Fruit fly (Drosophila melanogaster): ENCODE data around the gene ScsbetaA.

ScsbetaA gene

dm6 chr3R:8944866-8945265, 6.3 kb downstream of the ScsbetaA start, which contains the start of gene CG11964 (continued):
- TF ChIP-seq Pdp1 (GFP tag; optimal IDR thresholded peaks at IDR 0.05) (peak; percentile 52 to 66), fru (optimal IDR thresholded peaks at IDR 0.05) (no peak), CG13624 (GFP tag; optimal IDR thresholded peaks at IDR 0.05) (peak; percentile 67), ftz-f1 (GFP tag; optimal IDR thresholded peaks at IDR 0.05) (peak; percentile 36), CG17802 (tag; optimal IDR thresholded peaks at IDR 0.05) (peak; percentile 76), Rx (GFP tag; IDR thresholded peaks at IDR 0.05) (0 out of 2 replicates have a peak, but pooled peaks have one; percentile 13), CG1603 (tag; optimal IDR thresholded peaks at IDR 0.05) (peak; percentile 92), CG14965 (GFP tag; optimal IDR thresholded peaks at IDR 0.05; ENCODE audit: borderline replicate concordance) (no peak), CG42726 (GFP tag; IDR thresholded peaks at IDR 0.05; ENCODE audit: partially characterized antibody) (peak; percentile 100), wor (GFP tag; IDR thresholded peaks at IDR 0.05) (no peak), Bteb2 (GFP tag; optimal IDR thresholded peaks at IDR 0.05) (no peak), CG17328 (GFP tag; IDR thresholded peaks at IDR 0.05) (no peak), bowl (GFP tag; IDR thresholded peaks at IDR 0.05) (no peak), CG4617 (GFP tag; optimal IDR thresholded peaks at IDR 0.05; ENCODE audit: borderline replicate concordance) (peak; percentile 89), Side (GFP tag; optimal IDR thresholded peaks at IDR 0.05) (peak; percentile 67), CG1647 (GFP tag; optimal IDR thresholded peaks at IDR 0.05) (peak; percentile 72), da (GFP tag; optimal IDR thresholded peaks at IDR 0.05) (no peak), CG3726 (GFP tag; IDR thresholded peaks at IDR 0.05) (no peak), ab (GFP tag; optimal IDR thresholded peaks at IDR 0.05) (no peak), phol (tag; optimal IDR thresholded peaks at IDR 0.05) (peak; percentile 80), CG10366 (GFP tag; IDR thresholded peaks at IDR 0.05) (0 out of 2 replicates have a peak, but pooled peaks have one; percentile 34), tna (GFP tag; IDR thresholded peaks at IDR 0.05; ENCODE audit: partially characterized antibody) (peak; percentile 99), nau (GFP tag; optimal IDR thresholded peaks at IDR 0.05) (no peak), CG10979 (tag; optimal IDR thresholded peaks at IDR 0.05) (peak; percentile 43), hb (GFP tag; IDR thresholded peaks at IDR 0.05; ENCODE audit: partially characterized antibody) (peak; percentile 99), ERR (GFP tag; optimal IDR thresholded peaks at IDR 0.05) (peak; percentile 59), Sry-δ (GFP tag; optimal IDR thresholded peaks at IDR 0.05) (peak; percentile 99), trem (tag; optimal IDR thresholded peaks at IDR 0.05) (peak; percentile 84), HLH4C (GFP tag; IDR thresholded peaks at IDR 0.05; ENCODE audit: partially characterized antibody) (peak; percentile 97), CG1602 (GFP tag; optimal IDR thresholded peaks at IDR 0.05) (peak; percentile 51), CG12104 (GFP tag; optimal IDR thresholded peaks at IDR 0.05) (no peak), CG2889 (GFP tag; IDR thresholded peaks at IDR 0.05) (no peak), Antp (GFP tag; optimal IDR thresholded peaks at IDR 0.05) (peak; percentile 47), CG10565 (GFP tag; optimal IDR thresholded peaks at IDR 0.05) (no peak), grn (GFP tag; optimal IDR thresholded peaks at IDR 0.05) (no peak), CG7745 (tag; optimal IDR thresholded peaks at IDR 0.05) (no peak), CG6175 (GFP tag; IDR thresholded peaks at IDR 0.05) (no peak), kah (GFP tag; optimal IDR thresholded peaks at IDR 0.05) (no peak), amos (GFP tag; IDR thresholded peaks at IDR 0.05; ENCODE audit: partially characterized antibody) (peak; percentile 100), CG8478 (optimal IDR thresholded peaks at IDR 0.05) (no peak), HHEX (GFP tag; optimal IDR thresholded peaks at IDR 0.05) (no peak), Nf-YB (GFP tag; optimal IDR thresholded peaks at IDR 0.05) (peak; percentile 3), Kr (GFP tag; optimal IDR thresholded peaks at IDR 0.05) (no peak), sim (GFP tag; IDR thresholded peaks at IDR 0.05) (no peak), CG6813 (GFP tag; optimal IDR thresholded peaks at IDR 0.05) (no peak), CG2712 (tag; optimal IDR thresholded peaks at IDR 0.05) (peak; percentile 83), onecut (GFP tag; IDR thresholded peaks at IDR 0.05) (peak; percentile 25; the same call in 1 of the 2 replicates), HLH54F (GFP tag; optimal IDR thresholded peaks at IDR 0.05) (peak; percentile 70), CG4282 (GFP tag; optimal IDR thresholded peaks at IDR 0.05) (peak; percentile 19), CG6689 (GFP tag; IDR thresholded peaks at IDR 0.05) (no peak), MESR4 (GFP tag; optimal IDR thresholded peaks at IDR 0.05) (peak; percentile 69)
